Fruit fly (Drosophila melanogaster) whole organism, prepupa: ENCODE data around the gene IntS4.

Source experiments
- CG6276 ChIP-seq: fragments of 200-800 bp; sonication (Bioruptor generic); optimal IDR thresholded peaks from 2 replicates; lab custom pipeline; 2017; ENCODE audit warnings: missing biosample characterization, mild to moderate bottlenecking, missing genetic modification characterization
- Eip75B ChIP-seq: fragments of 200-800 bp; sonication (Bioruptor generic); optimal IDR thresholded peaks from 3 replicates; lab custom pipeline; 2016; ENCODE audit warnings: missing biosample characterization, missing genetic modification characterization

- TF ChIP-seq CG6276 (GFP tag; lab: Kevin White, UChicago) = no peak
- no peak for TF ChIP-seq Eip75B (GFP tag; lab: Kevin White, UChicago)
Observed at dm6 chrX:8569038-8569437, 10.5 kb upstream of the IntS4 start.
